Fruit fly (Drosophila melanogaster) whole organism, embryonic: ENCODE measurements around the gene CG46311.
A peak's percentile ranks its signal among the peaks of the same experiment; 100 is the strongest.

ENCODE experiments used
- Adf1 ChIP-seq: fragments of 200-800 bp; sonication (Bioruptor generic); IDR thresholded peaks from 2 replicates; pipeline ENCODE4 v1.3.6; 2022; ENCODE audit warnings: missing biosample characterization, missing genetic modification characterization
- BEAF-32 ChIP-seq: fragments of 200-800 bp; sonication (Bioruptor generic); optimal IDR thresholded peaks from 3 replicates; lab custom pipeline; 2017; ENCODE audit warnings: missing biosample characterization, missing genetic modification characterization, mild to moderate bottlenecking, moderate library complexity, missing genetic modification reagents
- CG10209 ChIP-seq: fragments of 200-800 bp; sonication (Bioruptor generic); optimal IDR thresholded peaks from 3 replicates; lab custom pipeline; 2017; ENCODE audit warnings: missing biosample characterization, mild to moderate bottlenecking, missing genetic modification characterization, missing genetic modification reagents
- CG11093 ChIP-seq: fragments of 200-800 bp; sonication (Bioruptor generic); IDR thresholded peaks from 3 replicates; pipeline ENCODE4 v1.3.6; 2022; ENCODE audit warnings: missing biosample characterization, missing genetic modification characterization
- CG14710 ChIP-seq: fragments of 200-800 bp; sonication (Bioruptor generic); optimal IDR thresholded peaks from 3 replicates; lab custom pipeline; 2019; ENCODE audit warnings: missing biosample characterization, mild to moderate bottlenecking, missing genetic modification characterization, moderate library complexity
- CG15073 ChIP-seq: fragments of 200-800 bp; sonication (Bioruptor generic); optimal IDR thresholded peaks from 2 replicates; lab custom pipeline; 2016; ENCODE audit warnings: missing biosample characterization, missing genetic modification characterization
- CG16813 ChIP-seq: fragments of 200-800 bp; sonication (Bioruptor generic); IDR thresholded peaks from 3 replicates; pipeline ENCODE4 v1.3.6; 2022; ENCODE audit warnings: missing biosample characterization, missing genetic modification characterization; ENCODE audit not compliant: partially characterized antibody
- CG17802 ChIP-seq: fragments of 200-800 bp; sonication (Bioruptor generic); optimal IDR thresholded peaks from 2 replicates; lab custom pipeline; 2018; ENCODE audit warnings: missing biosample characterization, mild to moderate bottlenecking, missing genetic modification characterization, moderate library complexity
- CG17912 ChIP-seq: fragments of 200-800 bp; sonication (Bioruptor generic); optimal IDR thresholded peaks from 2 replicates; lab custom pipeline; 2018; ENCODE audit warnings: missing biosample characterization, mild to moderate bottlenecking, missing genetic modification characterization
- CG30403 ChIP-seq: fragments of 200-800 bp; sonication (Bioruptor generic); optimal IDR thresholded peaks from 3 replicates; lab custom pipeline; 2016; ENCODE audit warnings: missing biosample characterization, missing genetic modification characterization
- CG34224 ChIP-seq: fragments of 200-800 bp; sonication (Bioruptor generic); IDR thresholded peaks from 3 replicates; pipeline ENCODE4 v1.3.6; 2022; ENCODE audit warnings: missing biosample characterization, missing genetic modification characterization; ENCODE audit not compliant: partially characterized antibody
- CG43689 ChIP-seq: fragments of 200-800 bp; sonication (Bioruptor generic); IDR thresholded peaks from 2 replicates; pipeline ENCODE4 v1.3.6; 2022; ENCODE audit warnings: missing biosample characterization, missing genetic modification characterization
- CG4404 ChIP-seq: fragments of 200-800 bp; sonication (Bioruptor generic); IDR thresholded peaks from 2 replicates; pipeline ENCODE4 v1.3.6; 2022; ENCODE audit warnings: missing biosample characterization, missing genetic modification characterization
- CG5180 ChIP-seq: fragments of 200-800 bp; sonication (Bioruptor generic); optimal IDR thresholded peaks from 3 replicates; lab custom pipeline; 2017; ENCODE audit warnings: missing biosample characterization, missing genetic modification characterization, mild to moderate bottlenecking, moderate library complexity, missing genetic modification reagents
- CG6813 ChIP-seq: fragments of 200-800 bp; sonication (Bioruptor generic); optimal IDR thresholded peaks from 2 replicates; lab custom pipeline; 2017; ENCODE audit warnings: missing biosample characterization, missing genetic modification characterization, mild to moderate bottlenecking, moderate library complexity, missing genetic modification reagents
- CG7556 ChIP-seq: fragments of 200-800 bp; sonication (Bioruptor generic); optimal IDR thresholded peaks from 2 replicates; lab custom pipeline; 2017; ENCODE audit warnings: missing biosample characterization, mild to moderate bottlenecking, missing genetic modification characterization
- CG8281 ChIP-seq: fragments of 200-800 bp; sonication (Bioruptor generic); optimal IDR thresholded peaks from 2 replicates; lab custom pipeline; 2018; ENCODE audit warnings: missing biosample characterization, mild to moderate bottlenecking, missing genetic modification characterization, moderate library complexity
- CrebB ChIP-seq: fragments of 200-800 bp; sonication (Bioruptor generic); optimal IDR thresholded peaks from 3 replicates; lab custom pipeline; 2018; ENCODE audit warnings: missing biosample characterization, mild to moderate bottlenecking, missing genetic modification characterization
- Doc3 ChIP-seq: fragments of 200-800 bp; sonication (Bioruptor generic); IDR thresholded peaks from 3 replicates; pipeline ENCODE4 v1.3.6; 2022; ENCODE audit warnings: missing biosample characterization, missing genetic modification characterization; ENCODE audit not compliant: partially characterized antibody
- Drgx ChIP-seq: fragments of 200-800 bp; sonication (Bioruptor generic); IDR thresholded peaks from 2 replicates; pipeline ENCODE4 v1.3.6; 2022; ENCODE audit warnings: missing biosample characterization, missing genetic modification characterization
- E2f1 ChIP-seq: fragments of 200-800 bp; sonication (Bioruptor generic); IDR thresholded peaks from 2 replicates; pipeline ENCODE4 v1.3.6; 2022; ENCODE audit warnings: missing biosample characterization, missing genetic modification characterization
- Hr51 ChIP-seq, 2 experiments: fragments of 200-800 bp; sonication (Bioruptor generic); optimal IDR thresholded peaks; 2 replicates in 1 of 2; 3 replicates in 1 of 2; lab custom pipeline; 2016 to 2018; ENCODE audit warnings: missing biosample characterization in 2 of 2, missing genetic modification characterization in 2 of 2, mild to moderate bottlenecking in 1 of 2, moderate library complexity in 1 of 2
- Jarid2 ChIP-seq: fragments of 200-800 bp; sonication (Bioruptor generic); optimal IDR thresholded peaks from 3 replicates; lab custom pipeline; 2017; ENCODE audit warnings: mild to moderate bottlenecking, missing biosample characterization, missing genetic modification reagents, missing genetic modification characterization
- MBD-R2 ChIP-seq: fragments of 200-800 bp; sonication (Bioruptor generic); IDR thresholded peaks from 2 replicates; pipeline ENCODE4 v1.3.6; 2022; ENCODE audit warnings: missing biosample characterization, missing genetic modification characterization
- Meics ChIP-seq: fragments of 200-800 bp; sonication (Bioruptor generic); optimal IDR thresholded peaks from 2 replicates; lab custom pipeline; 2017; ENCODE audit warnings: missing biosample characterization, mild to moderate bottlenecking, missing genetic modification characterization
- Mrtf ChIP-seq: fragments of 200-800 bp; sonication (Bioruptor generic); IDR thresholded peaks from 3 replicates; pipeline ENCODE4 v1.3.6; 2022; ENCODE audit warnings: missing biosample characterization, missing genetic modification characterization
- Ptx1 ChIP-seq: fragments of 200-800 bp; sonication (Bioruptor generic); IDR thresholded peaks from 2 replicates; pipeline ENCODE4 v1.3.6; 2022; ENCODE audit warnings: missing biosample characterization, missing genetic modification characterization
- Side ChIP-seq: fragments of 200-800 bp; sonication (Bioruptor generic); optimal IDR thresholded peaks from 2 replicates; lab custom pipeline; 2016; ENCODE audit warnings: missing biosample characterization, missing genetic modification characterization
- YL-1 ChIP-seq: fragments of 200-800 bp; sonication (Bioruptor generic); optimal IDR thresholded peaks from 3 replicates; lab custom pipeline; 2017; ENCODE audit warnings: missing biosample characterization, mild to moderate bottlenecking, missing genetic modification characterization
- ase ChIP-seq: fragments of 200-800 bp; sonication (Bioruptor generic); IDR thresholded peaks from 3 replicates; pipeline ENCODE4 v1.3.6; 2022; ENCODE audit warnings: missing biosample characterization, missing genetic modification characterization
- az2 ChIP-seq: fragments of 200-800 bp; sonication (Bioruptor generic); optimal IDR thresholded peaks from 3 replicates; lab custom pipeline; 2016; ENCODE audit warnings: missing biosample characterization, missing genetic modification characterization
- bab2 ChIP-seq: fragments of 200-800 bp; sonication (Bioruptor generic); optimal IDR thresholded peaks from 2 replicates; lab custom pipeline; 2016; ENCODE audit warnings: missing biosample characterization, missing genetic modification characterization
- chn ChIP-seq: fragments of 200-800 bp; sonication (Bioruptor generic); optimal IDR thresholded peaks from 2 replicates; lab custom pipeline; 2016; ENCODE audit warnings: missing biosample characterization, missing genetic modification characterization
- dati ChIP-seq: fragments of 200-800 bp; sonication (Bioruptor generic); IDR thresholded peaks from 2 replicates; pipeline ENCODE4 v1.3.6; 2022; ENCODE audit warnings: missing biosample characterization, missing genetic modification characterization
- emc ChIP-seq: fragments of 200-800 bp; sonication (Bioruptor generic); optimal IDR thresholded peaks from 2 replicates; lab custom pipeline; 2016; ENCODE audit warnings: missing biosample characterization, missing genetic modification characterization
- eve ChIP-seq, 2 experiments: fragments of >200 bp; optimal IDR thresholded peaks; 2 replicates each; lab custom pipeline; 2017; ENCODE audit warnings: missing biosample characterization in 2 of 2, missing genetic modification characterization in 2 of 2
- eyg ChIP-seq: fragments of 200-800 bp; sonication (Bioruptor generic); optimal IDR thresholded peaks from 3 replicates; lab custom pipeline; 2016; ENCODE audit warnings: missing biosample characterization, missing genetic modification characterization
- gem ChIP-seq: fragments of 200-800 bp; sonication (Bioruptor generic); optimal IDR thresholded peaks from 2 replicates; lab custom pipeline; 2019; ENCODE audit warnings: missing biosample characterization, mild to moderate bottlenecking, missing genetic modification characterization, moderate library complexity
- gro ChIP-seq: fragments of 200-800 bp; sonication (Bioruptor generic); optimal IDR thresholded peaks from 2 replicates; lab custom pipeline; 2016; ENCODE audit warnings: missing biosample characterization, missing genetic modification characterization
- kay ChIP-seq: fragments of 200-800 bp; sonication (Bioruptor generic); optimal IDR thresholded peaks from 2 replicates; lab custom pipeline; 2016; ENCODE audit warnings: missing biosample characterization, missing genetic modification characterization
- klu ChIP-seq: fragments of 200-800 bp; sonication (Bioruptor generic); IDR thresholded peaks from 2 replicates; pipeline ENCODE4 v1.3.6; 2022; ENCODE audit warnings: missing biosample characterization, missing genetic modification characterization
- mirr ChIP-seq: fragments of 200-800 bp; sonication (Bioruptor generic); optimal IDR thresholded peaks from 3 replicates; lab custom pipeline; 2018; ENCODE audit warnings: missing biosample characterization, mild to moderate bottlenecking, missing genetic modification characterization
- nau ChIP-seq: fragments of 200-800 bp; sonication (Bioruptor generic); optimal IDR thresholded peaks from 3 replicates; lab custom pipeline; 2017; ENCODE audit warnings: missing biosample characterization, mild to moderate bottlenecking, missing genetic modification characterization, missing genetic modification reagents
- odd ChIP-seq: fragments of 200-800 bp; sonication (Bioruptor generic); optimal IDR thresholded peaks from 2 replicates; lab custom pipeline; 2017; ENCODE audit warnings: missing biosample characterization, mild to moderate bottlenecking, missing genetic modification characterization
- org-1 ChIP-seq: fragments of 200-800 bp; sonication (Bioruptor generic); optimal IDR thresholded peaks from 2 replicates; lab custom pipeline; 2017; ENCODE audit warnings: missing biosample characterization, missing genetic modification characterization
- salm ChIP-seq: fragments of 200-800 bp; sonication (Bioruptor generic); optimal IDR thresholded peaks from 2 replicates; lab custom pipeline; 2018; ENCODE audit warnings: missing biosample characterization, mild to moderate bottlenecking, missing genetic modification characterization
- sim ChIP-seq: fragments of 200-800 bp; sonication (Bioruptor generic); IDR thresholded peaks from 2 replicates; pipeline ENCODE4 v1.3.6; 2022; ENCODE audit warnings: missing biosample characterization, missing genetic modification characterization
- ttk ChIP-seq: fragments of 200-800 bp; sonication (Bioruptor generic); IDR thresholded peaks from 2 replicates; pipeline ENCODE4 v2.1.2; 2022; ENCODE audit warnings: missing biosample characterization, missing genetic modification characterization
- zf30C ChIP-seq: fragments of 200-800 bp; sonication (Bioruptor generic); optimal IDR thresholded peaks from 3 replicates; lab custom pipeline; 2018; ENCODE audit warnings: missing biosample characterization, mild to moderate bottlenecking, missing genetic modification characterization

CG46311 gene

dm6 chrX:13616417-13617050 lies 52.9 kb downstream of the CG46311 start, which contains the start of the genes tth and Tango2 (continued):
- peak; percentile 59 for TF ChIP-seq org-1 (GFP tag; lab: Kevin White, UChicago)
- peak; percentile 59 for TF ChIP-seq CG10209 (GFP tag; lab: Kevin White, UChicago)
- no peak for TF ChIP-seq CG5180 (GFP tag; lab: Kevin White, UChicago)
- TF ChIP-seq MBD-R2 = peak; percentile 34; the same call in 1 of the 2 replicates
- TF ChIP-seq CG17802 (tag; lab: Kevin White, UChicago) = peak; percentile 9
- peak; percentile 46 for TF ChIP-seq CrebB (tag; lab: Kevin White, UChicago)
- TF ChIP-seq odd (GFP tag; lab: Kevin White, UChicago) = no peak
- no peak for TF ChIP-seq Jarid2 (GFP tag; lab: Kevin White, UChicago)
- peak; percentile 77 for TF ChIP-seq Ptx1 (GFP tag; lab: Robert Waterston, UW)
- TF ChIP-seq CG15073 (GFP tag; lab: Kevin White, UChicago) = no peak
- TF ChIP-seq Drgx = peak; percentile 63
- TF ChIP-seq CG6813 (GFP tag; lab: Kevin White, UChicago) = no peak
- TF ChIP-seq Doc3 (GFP tag; lab: Robert Waterston, UW) = peak; percentile 46; the same call in 1 of the 3 replicates
- peak; percentile 62; the same call in 2 of the 3 replicates for TF ChIP-seq CG16813 (GFP tag; lab: Robert Waterston, UW)
- TF ChIP-seq CG43689 = no peak
- peak; percentile 80 for TF ChIP-seq BEAF-32 (GFP tag; lab: Kevin White, UChicago)
- TF ChIP-seq Hr51 (GFP tag; optimal IDR thresholded peaks at IDR 0.05; lab: Kevin White, UChicago) = peak; percentile 72 to 76
- TF ChIP-seq eve (GFP tag; optimal IDR thresholded peaks at IDR 0.05; lab: Kevin White, UChicago) = no peak
- TF ChIP-seq dati = 0 out of 2 replicates have a peak, but pooled peaks have one; percentile 33
- peak; percentile 84 for TF ChIP-seq CG30403 (GFP tag; lab: Kevin White, UChicago)
- no peak for TF ChIP-seq mirr (GFP tag; lab: Kevin White, UChicago)
- TF ChIP-seq Side = peak; percentile 54
- peak; percentile 60 for TF ChIP-seq ttk
- peak; percentile 27 for TF ChIP-seq kay (GFP tag; lab: Kevin White, UChicago)
- TF ChIP-seq klu (GFP tag; lab: Robert Waterston, UW) = peak; percentile 36; the same call in 1 of the 2 replicates
- TF ChIP-seq nau (GFP tag; lab: Kevin White, UChicago) = no peak
- TF ChIP-seq CG8281 (tag; lab: Kevin White, UChicago) = no peak
- TF ChIP-seq Meics (GFP tag; lab: Kevin White, UChicago) = peak; percentile 79
- TF ChIP-seq Adf1 = peak; percentile 14; the same call in 1 of the 2 replicates
- TF ChIP-seq YL-1 = no peak
- TF ChIP-seq eyg (GFP tag; lab: Kevin White, UChicago) = no peak
- TF ChIP-seq chn (GFP tag; lab: Kevin White, UChicago) = peak; percentile 51
- TF ChIP-seq gem (tag; lab: Kevin White, UChicago) = peak; percentile 88
- TF ChIP-seq sim = no peak
- TF ChIP-seq CG4404 (GFP tag; lab: Robert Waterston, UW) = peak; percentile 77
- peak; percentile 53 for TF ChIP-seq gro (GFP tag; lab: Kevin White, UChicago)
- TF ChIP-seq CG34224 (GFP tag; lab: Robert Waterston, UW) = 0 out of 3 replicates have a peak, but pooled peaks have one; percentile 32
- TF ChIP-seq az2 = peak; percentile 91
- no peak for TF ChIP-seq zf30C (GFP tag; lab: Kevin White, UChicago)
- TF ChIP-seq ase (GFP tag; lab: Robert Waterston, UW) = peak; percentile 4; the same call in 1 of the 3 replicates
- peak; percentile 51 for TF ChIP-seq salm (tag; lab: Kevin White, UChicago)
- peak; percentile 68 for TF ChIP-seq CG7556 (GFP tag; lab: Kevin White, UChicago)
- peak; percentile 61 for TF ChIP-seq CG14710 (tag; lab: Kevin White, UChicago)
- TF ChIP-seq emc (GFP tag; lab: Kevin White, UChicago) = no peak
- peak; percentile 72 for TF ChIP-seq CG17912 (GFP tag; lab: Kevin White, UChicago)
- TF ChIP-seq E2f1 (GFP tag; lab: Robert Waterston, UW) = peak; percentile 67
- peak; percentile 69 for TF ChIP-seq bab2 (GFP tag; lab: Kevin White, UChicago)
- peak; percentile 73; the same call in 2 of the 3 replicates for TF ChIP-seq Mrtf (GFP tag; lab: Robert Waterston, UW)
- no peak for TF ChIP-seq CG11093 (GFP tag; lab: Robert Waterston, UW)
